Fruit fly (Drosophila melanogaster) whole organism, embryonic: ENCODE measurements around the gene Cep290.

Experiments
- CG10366 ChIP-seq: fragments of 200-800 bp; sonication (Bioruptor generic); IDR thresholded peaks from 2 replicates; pipeline ENCODE4 v1.3.6; 2022; ENCODE audit warnings: missing biosample characterization, missing genetic modification characterization
- CG11504 ChIP-seq: fragments of 200-800 bp; sonication (Bioruptor generic); optimal IDR thresholded peaks from 3 replicates; lab custom pipeline; 2019; ENCODE audit warnings: missing biosample characterization, mild to moderate bottlenecking, missing genetic modification characterization, moderate library complexity
- CG11560 ChIP-seq: fragments of 200-800 bp; sonication (Bioruptor generic); IDR thresholded peaks from 3 replicates; pipeline ENCODE4 v1.3.6; 2022; ENCODE audit warnings: missing biosample characterization, missing genetic modification characterization
- CG12155 ChIP-seq: fragments of 200-800 bp; sonication (Bioruptor generic); optimal IDR thresholded peaks from 3 replicates; lab custom pipeline; 2016; ENCODE audit warnings: missing biosample characterization, missing genetic modification characterization
- CG12942 ChIP-seq: fragments of 200-800 bp; sonication (Bioruptor generic); optimal IDR thresholded peaks from 3 replicates; lab custom pipeline; 2016; ENCODE audit warnings: missing biosample characterization, missing genetic modification characterization
- CG15073 ChIP-seq: fragments of 200-800 bp; sonication (Bioruptor generic); optimal IDR thresholded peaks from 2 replicates; lab custom pipeline; 2016; ENCODE audit warnings: missing biosample characterization, missing genetic modification characterization
- CG16813 ChIP-seq: fragments of 200-800 bp; sonication (Bioruptor generic); IDR thresholded peaks from 3 replicates; pipeline ENCODE4 v1.3.6; 2022; ENCODE audit warnings: missing biosample characterization, missing genetic modification characterization; ENCODE audit not compliant: partially characterized antibody
- CG17612 ChIP-seq: fragments of 200-800 bp; sonication (Bioruptor generic); IDR thresholded peaks from 2 replicates; pipeline ENCODE4 v1.3.6; 2022; ENCODE audit warnings: missing biosample characterization, missing genetic modification characterization
- CG2120 ChIP-seq: fragments of 200-800 bp; sonication (Bioruptor generic); optimal IDR thresholded peaks from 3 replicates; lab custom pipeline; 2016; ENCODE audit warnings: missing biosample characterization, missing genetic modification characterization
- CG2889 ChIP-seq: fragments of 200-800 bp; sonication (Bioruptor generic); IDR thresholded peaks from 3 replicates; pipeline ENCODE4 v1.3.6; 2022; ENCODE audit warnings: missing biosample characterization, missing genetic modification characterization
- CG3065 ChIP-seq: fragments of 200-800 bp; sonication (Bioruptor generic); optimal IDR thresholded peaks from 2 replicates; lab custom pipeline; 2016; ENCODE audit warnings: missing biosample characterization, missing genetic modification characterization
- CG31441 ChIP-seq: fragments of 200-800 bp; sonication (Bioruptor generic); IDR thresholded peaks from 2 replicates; pipeline ENCODE4 v1.3.6; 2022; ENCODE audit warnings: missing biosample characterization, missing genetic modification characterization
- CG34376 ChIP-seq: fragments of 200-800 bp; sonication (Bioruptor generic); optimal IDR thresholded peaks from 2 replicates; lab custom pipeline; 2018; ENCODE audit warnings: missing biosample characterization, mild to moderate bottlenecking, missing genetic modification characterization
- CG3995 ChIP-seq: fragments of 200-800 bp; sonication (Bioruptor generic); optimal IDR thresholded peaks from 3 replicates; lab custom pipeline; 2016; ENCODE audit warnings: missing biosample characterization, missing genetic modification characterization
- CG7271 ChIP-seq: fragments of 200-800 bp; sonication (Bioruptor generic); optimal IDR thresholded peaks from 2 replicates; lab custom pipeline; 2018; ENCODE audit warnings: missing biosample characterization, mild to moderate bottlenecking, missing genetic modification characterization, moderate library complexity
- CG7745 ChIP-seq: fragments of 200-800 bp; sonication (Bioruptor generic); optimal IDR thresholded peaks from 2 replicates; lab custom pipeline; 2018; ENCODE audit warnings: missing biosample characterization, mild to moderate bottlenecking, missing genetic modification characterization, moderate library complexity
- CG8765 ChIP-seq: fragments of 200-800 bp; sonication (Bioruptor generic); IDR thresholded peaks from 2 replicates; pipeline ENCODE4 v1.3.6; 2022; ENCODE audit warnings: missing biosample characterization, missing genetic modification characterization
- Camta ChIP-seq: fragments of 200-800 bp; sonication (Bioruptor generic); optimal IDR thresholded peaks from 2 replicates; lab custom pipeline; 2016; ENCODE audit warnings: missing biosample characterization, missing genetic modification characterization
- ERR ChIP-seq: fragments of 200-800 bp; sonication (Bioruptor generic); optimal IDR thresholded peaks from 2 replicates; lab custom pipeline; 2016; ENCODE audit warnings: missing biosample characterization, missing genetic modification characterization
- Ets65A ChIP-seq: fragments of 200-800 bp; sonication (Bioruptor generic); peaks from one replicate; lab custom pipeline; 2016; ENCODE audit warnings: missing biosample characterization, missing genetic modification characterization
- HLH3B ChIP-seq: fragments of 200-800 bp; sonication (Bioruptor generic); IDR thresholded peaks from 2 replicates; pipeline ENCODE4 v1.3.6; 2022; ENCODE audit warnings: missing biosample characterization, missing genetic modification characterization
- MBD-R2 ChIP-seq: fragments of 200-800 bp; sonication (Bioruptor generic); IDR thresholded peaks from 2 replicates; pipeline ENCODE4 v1.3.6; 2022; ENCODE audit warnings: missing biosample characterization, missing genetic modification characterization
- Med ChIP-seq: fragments of 200-800 bp; sonication (Bioruptor generic); peaks from one replicate; lab custom pipeline; 2016; ENCODE audit warnings: missing biosample characterization, missing genetic modification characterization, mild to moderate bottlenecking, inconsistent platforms, moderate library complexity
- Meics ChIP-seq: fragments of 200-800 bp; sonication (Bioruptor generic); optimal IDR thresholded peaks from 2 replicates; lab custom pipeline; 2017; ENCODE audit warnings: missing biosample characterization, mild to moderate bottlenecking, missing genetic modification characterization
- Mrtf ChIP-seq: fragments of 200-800 bp; sonication (Bioruptor generic); IDR thresholded peaks from 3 replicates; pipeline ENCODE4 v1.3.6; 2022; ENCODE audit warnings: missing biosample characterization, missing genetic modification characterization
- Nf-YA ChIP-seq: fragments of 200-800 bp; sonication (Bioruptor generic); IDR thresholded peaks from 2 replicates; pipeline ENCODE4 v1.3.6; 2022; ENCODE audit warnings: missing biosample characterization, missing genetic modification characterization
- PHDP ChIP-seq: fragments of 200-800 bp; sonication (Bioruptor generic); optimal IDR thresholded peaks from 3 replicates; lab custom pipeline; 2018; ENCODE audit warnings: missing biosample characterization, mild to moderate bottlenecking, missing genetic modification characterization, moderate library complexity
- Usf ChIP-seq: fragments of 200-800 bp; sonication (Bioruptor generic); optimal IDR thresholded peaks from 2 replicates; lab custom pipeline; 2017; ENCODE audit warnings: missing genotype, missing biosample characterization, missing genetic modification characterization
- Xrp1 ChIP-seq: fragments of 200-800 bp; sonication (Bioruptor generic); IDR thresholded peaks from 2 replicates; pipeline ENCODE4 v1.3.6; 2022; ENCODE audit warnings: missing biosample characterization, missing genetic modification characterization
- ab ChIP-seq: fragments of 200-800 bp; sonication (Bioruptor generic); optimal IDR thresholded peaks from 2 replicates; lab custom pipeline; 2016; ENCODE audit warnings: missing biosample characterization, missing genetic modification characterization
- amos ChIP-seq: fragments of 200-800 bp; sonication (Bioruptor generic); IDR thresholded peaks from 2 replicates; pipeline ENCODE4 v1.3.6; 2022; ENCODE audit warnings: missing biosample characterization, missing genetic modification characterization; ENCODE audit not compliant: partially characterized antibody
- ash1 ChIP-seq: fragments of 200-800 bp; sonication (Bioruptor generic); optimal IDR thresholded peaks from 2 replicates; lab custom pipeline; 2018; ENCODE audit warnings: missing biosample characterization, mild to moderate bottlenecking, missing genetic modification characterization
- az2 ChIP-seq: fragments of 200-800 bp; sonication (Bioruptor generic); optimal IDR thresholded peaks from 3 replicates; lab custom pipeline; 2016; ENCODE audit warnings: missing biosample characterization, missing genetic modification characterization
- bowl ChIP-seq: fragments of 200-800 bp; sonication (Bioruptor generic); IDR thresholded peaks from 2 replicates; pipeline ENCODE4 v1.3.6; 2022; ENCODE audit warnings: missing biosample characterization, missing genetic modification characterization
- chn ChIP-seq: fragments of 200-800 bp; sonication (Bioruptor generic); optimal IDR thresholded peaks from 2 replicates; lab custom pipeline; 2016; ENCODE audit warnings: missing biosample characterization, missing genetic modification characterization
- ci ChIP-seq: fragments of 200-800 bp; sonication (Bioruptor generic); IDR thresholded peaks from 3 replicates; pipeline ENCODE4 v1.3.6; 2022; ENCODE audit warnings: missing biosample characterization, missing genetic modification characterization
- corto ChIP-seq: fragments of 200-800 bp; sonication (Bioruptor generic); optimal IDR thresholded peaks from 2 replicates; lab custom pipeline; 2016; ENCODE audit warnings: missing biosample characterization, mild to moderate bottlenecking, missing genetic modification characterization, moderate library complexity
- crc ChIP-seq: fragments of 200-800 bp; sonication (Bioruptor generic); optimal IDR thresholded peaks from 2 replicates; lab custom pipeline; 2016; ENCODE audit warnings: missing biosample characterization, missing genetic modification characterization
- dan ChIP-seq: fragments of 200-800 bp; sonication (Bioruptor generic); IDR thresholded peaks from 2 replicates; pipeline ENCODE4 v1.3.6; 2022; ENCODE audit warnings: missing biosample characterization, missing genetic modification characterization
- dpn ChIP-seq, 2 experiments: fragments of 200-800 bp; sonication (Bioruptor generic); optimal IDR thresholded peaks; 3 replicates each; lab custom pipeline; 2016; ENCODE audit warnings: missing biosample characterization in 2 of 2, missing genetic modification characterization in 2 of 2
- eve ChIP-seq, 2 experiments: fragments of >200 bp; optimal IDR thresholded peaks; 2 replicates each; lab custom pipeline; 2017; ENCODE audit warnings: missing biosample characterization in 2 of 2, missing genetic modification characterization in 2 of 2
- fd3F ChIP-seq: fragments of 200-800 bp; sonication (Bioruptor generic); optimal IDR thresholded peaks from 2 replicates; lab custom pipeline; 2018; ENCODE audit warnings: missing biosample characterization, mild to moderate bottlenecking, missing genetic modification characterization, moderate library complexity
- ind ChIP-seq: fragments of 200-800 bp; sonication (Bioruptor generic); optimal IDR thresholded peaks from 3 replicates; lab custom pipeline; 2016; ENCODE audit warnings: missing biosample characterization, missing genetic modification characterization
- pfk ChIP-seq: fragments of 200-800 bp; sonication (Bioruptor generic); optimal IDR thresholded peaks from 2 replicates; lab custom pipeline; 2018; ENCODE audit warnings: missing biosample characterization, mild to moderate bottlenecking, missing genetic modification characterization, moderate library complexity
- pho ChIP-seq: fragments of 200-800 bp; sonication (Bioruptor generic); optimal IDR thresholded peaks from 2 replicates; lab custom pipeline; 2016; ENCODE audit warnings: missing biosample characterization, missing genetic modification characterization
- prd ChIP-seq, 3 experiments: fragments of >200 bp in 2 of 3; fragments of 200-800 bp in 1 of 3; sonication (Bioruptor generic) in 1 of 3; optimal IDR thresholded peaks in 2 of 3; IDR thresholded peaks in 1 of 3; 2 replicates in 2 of 3; 3 replicates in 1 of 3; pipeline versions ENCODE4 v1.3.6 to Lab custom; 2017 to 2022; ENCODE audit warnings: missing biosample characterization in 1 of 3, missing genetic modification characterization in 1 of 3
- slp2 ChIP-seq: fragments of 200-800 bp; sonication (Bioruptor generic); optimal IDR thresholded peaks from 2 replicates; lab custom pipeline; 2016; ENCODE audit warnings: missing biosample characterization, missing genetic modification characterization
- stc ChIP-seq: fragments of 200-800 bp; sonication (Bioruptor generic); IDR thresholded peaks from 2 replicates; pipeline ENCODE4 v1.3.6; 2022; ENCODE audit warnings: missing biosample characterization, missing genetic modification characterization
- zen2 ChIP-seq: fragments of 200-800 bp; sonication (Bioruptor generic); IDR thresholded peaks from 3 replicates; pipeline ENCODE4 v1.3.6; 2022; ENCODE audit warnings: missing biosample characterization, missing genetic modification characterization; ENCODE audit not compliant: partially characterized antibody

Gene Cep290

DNA sequence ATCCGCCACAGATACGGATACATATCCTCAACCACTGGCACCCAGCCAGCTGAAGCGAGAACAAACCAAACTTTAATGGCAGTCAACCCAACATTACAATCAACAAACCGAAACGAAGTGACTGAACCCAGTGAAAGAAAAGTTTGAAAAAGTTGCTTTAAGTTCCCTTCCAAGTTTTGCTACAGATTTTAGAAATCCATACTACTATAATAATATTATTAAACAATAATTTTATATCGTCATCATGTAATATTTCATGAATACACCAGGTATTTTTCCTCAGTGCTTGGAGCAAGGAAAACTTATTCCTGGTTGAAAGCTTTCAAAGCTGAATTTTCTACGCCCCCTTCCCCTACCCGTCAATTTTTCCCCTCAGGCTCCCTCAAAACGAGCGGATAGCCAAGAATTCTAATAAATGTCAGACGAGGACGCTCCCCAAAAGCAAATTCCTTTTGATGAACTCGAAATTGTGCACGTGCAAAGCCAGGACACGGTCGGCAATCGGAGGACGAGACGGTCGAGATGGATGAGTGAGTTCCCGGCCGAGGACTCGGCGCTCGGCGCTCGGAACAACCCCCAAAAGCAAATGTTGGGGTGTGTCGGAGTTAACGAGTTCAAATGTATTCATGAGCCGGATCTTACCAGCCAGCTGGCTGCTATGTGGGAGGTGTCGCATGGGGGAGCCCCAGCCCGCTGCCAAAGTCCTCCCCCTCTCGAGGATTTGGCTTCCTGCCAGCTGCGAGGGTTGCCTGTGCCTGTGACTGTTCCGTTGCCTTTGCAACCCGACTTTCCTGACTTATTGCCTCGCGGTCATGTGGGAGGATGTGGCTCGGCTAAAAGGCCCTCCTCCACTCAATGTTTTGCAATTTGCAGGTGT lies 46.6 kb upstream of the Cep290 start (continued):
- peak; percentile 43; the same call in 1 of the 3 replicates for TF ChIP-seq ci
- no peak for TF ChIP-seq bowl (GFP tag; lab: Robert Waterston, UW)
- peak; percentile 26 for TF ChIP-seq CG2120
- peak; percentile 41; the same call in 1 of the 2 replicates for TF ChIP-seq Nf-YA
- peak; percentile 82 for TF ChIP-seq CG11504 (tag; lab: Kevin White, UChicago)
- TF ChIP-seq CG7745 (tag; lab: Kevin White, UChicago): no peak
- no peak for TF ChIP-seq prd (optimal IDR thresholded peaks at IDR 0.05; lab: Kevin White, UChicago)
- TF ChIP-seq prd (GFP tag; IDR thresholded peaks at IDR 0.05; lab: Robert Waterston, UW): peak; percentile 68
- TF ChIP-seq CG7271 (tag; lab: Kevin White, UChicago): no peak
- no peak for TF ChIP-seq slp2 (GFP tag; lab: Kevin White, UChicago)
- TF ChIP-seq Mrtf: 0 out of 3 replicates have a peak, but pooled peaks have one; percentile 22
- TF ChIP-seq fd3F: no peak
- peak; percentile 82 for TF ChIP-seq HLH3B (GFP tag; lab: Robert Waterston, UW)
- no peak for TF ChIP-seq CG3995 (GFP tag; lab: Kevin White, UChicago)
- TF ChIP-seq ab (GFP tag; lab: Kevin White, UChicago): no peak
- TF ChIP-seq dpn (GFP tag; optimal IDR thresholded peaks at IDR 0.05; lab: Kevin White, UChicago): no peak
- TF ChIP-seq CG17612 (GFP tag; lab: Robert Waterston, UW): no peak
- TF ChIP-seq ERR (GFP tag; lab: Kevin White, UChicago): no peak
- TF ChIP-seq Usf (GFP tag; lab: Kevin White, UChicago): no peak
- no peak for TF ChIP-seq ash1
- no peak for TF ChIP-seq CG2889
- TF ChIP-seq dan (GFP tag; lab: Robert Waterston, UW): no peak
- no peak for TF ChIP-seq eve (GFP tag; optimal IDR thresholded peaks at IDR 0.05; lab: Kevin White, UChicago)
- no peak for TF ChIP-seq az2 (GFP tag; lab: Kevin White, UChicago)
- TF ChIP-seq CG16813 (GFP tag; lab: Robert Waterston, UW): no peak
- TF ChIP-seq CG12942 (GFP tag; lab: Kevin White, UChicago): no peak
- 0 out of 2 replicates have a peak, but pooled peaks have one; percentile 26 for TF ChIP-seq MBD-R2 (GFP tag; lab: Robert Waterston, UW)
- TF ChIP-seq CG8765 (GFP tag; lab: Robert Waterston, UW): no peak
- no peak for TF ChIP-seq Camta (GFP tag; lab: Kevin White, UChicago)
- TF ChIP-seq Ets65A (GFP tag; lab: Kevin White, UChicago): peak; percentile 60
- TF ChIP-seq pho (GFP tag; lab: Kevin White, UChicago): no peak
- no peak for TF ChIP-seq corto (GFP tag; lab: Kevin White, UChicago)
- peak; percentile 59 for TF ChIP-seq Med (GFP tag; lab: Kevin White, UChicago)
- TF ChIP-seq CG34376: peak; percentile 42
- no peak for TF ChIP-seq CG12155
- peak; percentile 44 for TF ChIP-seq ind (GFP tag; lab: Kevin White, UChicago)
- TF ChIP-seq stc (GFP tag; lab: Robert Waterston, UW): peak; percentile 72; the same call in 1 of the 2 replicates
- no peak for TF ChIP-seq amos (GFP tag; lab: Robert Waterston, UW)
- TF ChIP-seq zen2 (GFP tag; lab: Robert Waterston, UW): no peak
- TF ChIP-seq PHDP (tag; lab: Kevin White, UChicago): peak; percentile 54
- no peak for TF ChIP-seq CG15073 (GFP tag; lab: Kevin White, UChicago)
- peak; percentile 52; the same call in 1 of the 2 replicates for TF ChIP-seq Xrp1 (GFP tag; lab: Robert Waterston, UW)
- peak; percentile 64 for TF ChIP-seq CG31441 (GFP tag; lab: Robert Waterston, UW)
- 0 out of 3 replicates have a peak, but pooled peaks have one; percentile 45 for TF ChIP-seq CG11560 (tag; lab: Robert Waterston, UW)
- no peak for TF ChIP-seq chn (GFP tag; lab: Kevin White, UChicago)
- TF ChIP-seq Meics (GFP tag; lab: Kevin White, UChicago): peak; percentile 73
- no peak for TF ChIP-seq CG10366 (GFP tag; lab: Robert Waterston, UW)
- TF ChIP-seq crc: no peak
- TF ChIP-seq CG3065 (GFP tag; lab: Kevin White, UChicago): no peak
- TF ChIP-seq pfk (GFP tag; lab: Kevin White, UChicago): no peak
